Worm (Caenorhabditis elegans) whole organism, L3 larva: ENCODE results near the gene clec-119.

ENCODE experiments used
- R02D3.7 ChIP-seq: fragments of 150-350 bp; optimal IDR thresholded peaks from 2 replicates; lab custom pipeline; 2014; ENCODE audit warnings: missing biosample characterization, missing genetic modification characterization
- ZK546.5 ChIP-seq: sonication (generic microtip); optimal IDR thresholded peaks from 2 replicates; lab custom pipeline; 2017; ENCODE audit warnings: missing biosample characterization, missing genetic modification characterization
- aly-2 ChIP-seq: fragments of 150-350 bp; optimal IDR thresholded peaks from 2 replicates; lab custom pipeline; 2014; ENCODE audit warnings: missing biosample characterization, missing genetic modification characterization
- ama-1 ChIP-seq: fragments of 150-350 bp; optimal IDR thresholded peaks from 2 replicates; lab custom pipeline; 2018
- ceh-16 ChIP-seq: sonication (generic microtip); optimal IDR thresholded peaks from 2 replicates; lab custom pipeline; 2017; ENCODE audit warnings: missing biosample characterization, missing genetic modification characterization
- ceh-28 ChIP-seq: fragments of 150-350 bp; optimal IDR thresholded peaks from 2 replicates; lab custom pipeline; 2014; ENCODE audit warnings: missing biosample characterization, missing genetic modification reagents, missing genetic modification characterization
- daf-12 ChIP-seq: fragments of 150-350 bp; optimal IDR thresholded peaks from 2 replicates; lab custom pipeline; 2014; ENCODE audit warnings: missing biosample characterization, missing genetic modification reagents, missing genetic modification characterization
- egl-27 ChIP-seq: sonication (generic microtip); optimal IDR thresholded peaks from 4 replicates; lab custom pipeline; 2017; ENCODE audit warnings: missing biosample characterization, missing genetic modification reagents, missing genetic modification characterization
- egl-5 ChIP-seq: fragments of 150-350 bp; optimal IDR thresholded peaks from 2 replicates; lab custom pipeline; 2017; ENCODE audit warnings: missing biosample characterization, missing genetic modification reagents, missing genetic modification characterization, inconsistent platforms
- elt-1 ChIP-seq: fragments of 150-350 bp; optimal IDR thresholded peaks from 2 replicates; lab custom pipeline; 2014; ENCODE audit warnings: missing biosample characterization, missing genetic modification characterization
- elt-3 ChIP-seq, 3 experiments: fragments of 150-350 bp in 1 of 3; sonication (generic microtip) in 2 of 3; optimal IDR thresholded peaks; 2 replicates in 2 of 3; 4 replicates in 1 of 3; lab custom pipeline; 2014 to 2017; ENCODE audit warnings: missing biosample characterization in 3 of 3, missing genetic modification characterization in 3 of 3
- hmg-11 ChIP-seq: sonication (generic microtip); optimal IDR thresholded peaks from 2 replicates; lab custom pipeline; 2016; ENCODE audit warnings: missing genetic modification characterization, missing compliant biosample characterization
- jun-1 ChIP-seq: fragments of 150-350 bp; optimal IDR thresholded peaks from 2 replicates; lab custom pipeline; 2014; ENCODE audit warnings: missing biosample characterization, missing genetic modification reagents, missing genetic modification characterization
- lin-15B ChIP-seq: fragments of 150-350 bp; optimal IDR thresholded peaks from 2 replicates; lab custom pipeline; 2014; ENCODE audit warnings: missing biosample characterization, missing genetic modification characterization
- lin-39 ChIP-seq: fragments of 150-350 bp; optimal IDR thresholded peaks from 2 replicates; lab custom pipeline; 2018; ENCODE audit warnings: missing biosample characterization, missing genetic modification reagents, missing genetic modification characterization
- lsy-12 ChIP-seq: sonication (generic microtip); optimal IDR thresholded peaks from 2 replicates; lab custom pipeline; 2016; ENCODE audit warnings: mild to moderate bottlenecking, missing genetic modification characterization, missing compliant biosample characterization
- mml-1 ChIP-seq: fragments of 150-350 bp; sonication (generic microtip); optimal IDR thresholded peaks from 3 replicates; lab custom pipeline; 2014; ENCODE audit warnings: missing biosample characterization, missing genetic modification characterization
- nfya-1 ChIP-seq: sonication (generic microtip); optimal IDR thresholded peaks from 2 replicates; lab custom pipeline; 2017; ENCODE audit warnings: missing genetic modification characterization, mild to moderate bottlenecking, missing compliant biosample characterization, antibody characterized with exemption, moderate library complexity; ENCODE audit not compliant: insufficient read depth
- nhr-12 ChIP-seq: fragments of 150-350 bp; optimal IDR thresholded peaks from 2 replicates; lab custom pipeline; 2014; ENCODE audit warnings: missing biosample characterization, missing genetic modification characterization
- nhr-23 ChIP-seq: fragments of 150-350 bp; optimal IDR thresholded peaks from 2 replicates; lab custom pipeline; 2014; ENCODE audit warnings: missing biosample characterization, missing genetic modification reagents, missing genetic modification characterization
- nhr-25 ChIP-seq: sonication (generic microtip); optimal IDR thresholded peaks from 2 replicates; lab custom pipeline; 2017; ENCODE audit warnings: missing biosample characterization, missing genetic modification characterization
- nhr-43 ChIP-seq: sonication (generic microtip); optimal IDR thresholded peaks from 2 replicates; lab custom pipeline; 2016; ENCODE audit warnings: mild to moderate bottlenecking, missing genetic modification characterization, missing compliant biosample characterization; ENCODE audit not compliant: poor library complexity, severe bottlenecking
- nhr-67 ChIP-seq: fragments of 150-350 bp; optimal IDR thresholded peaks from 2 replicates; lab custom pipeline; 2014; ENCODE audit warnings: missing biosample characterization, missing genetic modification characterization
- nhr-76 ChIP-seq: fragments of 150-350 bp; sonication (generic microtip); optimal IDR thresholded peaks from 5 replicates; lab custom pipeline; 2014; ENCODE audit warnings: missing biosample characterization, missing genetic modification characterization
- pha-4 ChIP-seq: fragments of 150-350 bp; optimal IDR thresholded peaks from 2 replicates; lab custom pipeline; 2014; ENCODE audit warnings: missing biosample characterization, missing genetic modification reagents, missing genetic modification characterization
- pqm-1 ChIP-seq: fragments of 150-350 bp; optimal IDR thresholded peaks from 2 replicates; lab custom pipeline; 2017; ENCODE audit warnings: missing biosample characterization, missing genetic modification characterization, inconsistent platforms
- sea-2 ChIP-seq: fragments of 150-350 bp; sonication (generic microtip); optimal IDR thresholded peaks from 4 replicates; lab custom pipeline; 2014; ENCODE audit warnings: missing biosample characterization, missing genetic modification reagents, missing genetic modification characterization
- snpc-4 ChIP-seq: fragments of 150-350 bp; optimal IDR thresholded peaks from 2 replicates; lab custom pipeline; 2014; ENCODE audit warnings: missing biosample characterization, missing genetic modification characterization
- unc-62 ChIP-seq: fragments of 150-350 bp; sonication (generic microtip); optimal IDR thresholded peaks from 4 replicates; lab custom pipeline; 2014; ENCODE audit warnings: missing biosample characterization, missing genetic modification reagents, missing genetic modification characterization

Gene clec-119

ce11 chrII:1240436-1240835 is 15.3 kb upstream of the clec-119 start:
- TF ChIP-seq nhr-43: peak; percentile 62
- peak in 1 of 3 experiments; percentile 70 for TF ChIP-seq elt-3 (tag; optimal IDR thresholded peaks at IDR 0.05; lab: Kevin White, UChicago)
- TF ChIP-seq ceh-16 (tag; lab: Kevin White, UChicago): no peak
- peak; percentile 13 for TF ChIP-seq lsy-12 (tag; lab: Kevin White, UChicago)
- no peak for TF ChIP-seq egl-5 (tag; lab: Kevin White, UChicago)
- peak; percentile 55 for TF ChIP-seq elt-1 (tag; lab: Kevin White, UChicago)
- TF ChIP-seq nhr-25 (tag; lab: Kevin White, UChicago): peak; percentile 32
- TF ChIP-seq nfya-1 (tag; lab: Kevin White, UChicago): peak; percentile 4

ce11 chrII:1241176-1241730 is 14.5 kb upstream of the clec-119 start:
- no peak for TF ChIP-seq ama-1 (lab: Kevin White, UChicago)
- no peak for TF ChIP-seq ZK546.5 (tag; lab: Kevin White, UChicago)
- no peak for TF ChIP-seq pqm-1 (tag; lab: Kevin White, UChicago)
- TF ChIP-seq nhr-12 (tag; lab: Kevin White, UChicago): no peak
- no peak for TF ChIP-seq nfya-1 (tag; lab: Kevin White, UChicago)
- peak; percentile 13 for TF ChIP-seq lsy-12 (tag; lab: Kevin White, UChicago)
- TF ChIP-seq ceh-28 (tag; lab: Kevin White, UChicago): no peak
- TF ChIP-seq mml-1 (tag; lab: Kevin White, UChicago): no peak
- no peak for TF ChIP-seq nhr-25 (tag; lab: Kevin White, UChicago)
- TF ChIP-seq nhr-76: no peak
- no peak for TF ChIP-seq aly-2 (tag; lab: Kevin White, UChicago)
- peak; percentile 66 for TF ChIP-seq nhr-43

DNA sequence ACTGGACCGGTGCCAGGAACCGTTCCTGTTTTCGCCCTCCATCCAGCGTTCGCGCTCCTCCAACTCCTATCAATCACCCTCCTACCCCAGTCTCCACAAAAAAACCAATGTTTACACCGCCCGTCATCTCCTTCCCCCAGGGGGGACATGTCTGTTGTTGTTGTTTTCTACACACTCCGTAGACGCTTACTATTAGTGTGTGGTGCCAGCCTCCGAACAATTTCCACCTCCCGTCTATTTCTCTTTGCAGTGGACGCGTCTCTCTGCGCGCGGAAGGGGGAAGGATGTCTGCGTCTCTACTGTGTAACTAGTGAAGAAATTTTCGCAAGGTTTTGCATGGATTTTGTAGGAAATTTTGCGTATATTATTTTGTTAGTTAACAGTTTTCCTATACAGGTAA is 13.3 kb upstream of the clec-119 start:
- TF ChIP-seq nhr-67 (tag; lab: Kevin White, UChicago): no peak
- no peak for TF ChIP-seq aly-2 (tag; lab: Kevin White, UChicago)
- peak; percentile 6 for TF ChIP-seq elt-1 (tag; lab: Kevin White, UChicago)
- no peak for TF ChIP-seq unc-62 (GFP tag; lab: Kevin White, UChicago)
- peak; percentile 42 for TF ChIP-seq sea-2 (GFP tag; lab: Kevin White, UChicago)
- TF ChIP-seq lin-39 (tag; lab: Kevin White, UChicago): peak; percentile 82
- TF ChIP-seq ceh-28 (tag; lab: Kevin White, UChicago): peak; percentile 46
- peak; percentile 15 for TF ChIP-seq nhr-43
- TF ChIP-seq pha-4 (tag; lab: Kevin White, UChicago): peak; percentile 73
- peak; percentile 28 for TF ChIP-seq snpc-4 (tag; lab: Kevin White, UChicago)
- TF ChIP-seq egl-27: no peak
- no peak for TF ChIP-seq lin-15B (tag; lab: Kevin White, UChicago)
- peak; percentile 67 for TF ChIP-seq nfya-1 (tag; lab: Kevin White, UChicago)
- peak; percentile 42 for TF ChIP-seq egl-5 (tag; lab: Kevin White, UChicago)
- TF ChIP-seq lsy-12 (tag; lab: Kevin White, UChicago): peak; percentile 83
- TF ChIP-seq hmg-11 (tag; lab: Kevin White, UChicago): peak; percentile 49
- peak; percentile 28 for TF ChIP-seq nhr-23 (tag; lab: Kevin White, UChicago)
- no peak for TF ChIP-seq daf-12 (tag; lab: Kevin White, UChicago)
- TF ChIP-seq, all 47 proteins: peak for 12

- TF ChIP-seq hmg-11 (tag; lab: Kevin White, UChicago): no peak
- TF ChIP-seq nhr-23 (tag; lab: Kevin White, UChicago): peak; percentile 32
- peak; percentile 77 for TF ChIP-seq lsy-12 (tag; lab: Kevin White, UChicago)
- TF ChIP-seq jun-1 (tag; lab: Kevin White, UChicago): no peak
- peak; percentile 55 for TF ChIP-seq ama-1 (lab: Kevin White, UChicago)
- TF ChIP-seq nhr-43: peak; percentile 42
- TF ChIP-seq nhr-25 (tag; lab: Kevin White, UChicago): peak; percentile 54
These were observed 11.2 kb upstream of the clec-119 start for ce11 chrII:1244420-1244959.

DNA sequence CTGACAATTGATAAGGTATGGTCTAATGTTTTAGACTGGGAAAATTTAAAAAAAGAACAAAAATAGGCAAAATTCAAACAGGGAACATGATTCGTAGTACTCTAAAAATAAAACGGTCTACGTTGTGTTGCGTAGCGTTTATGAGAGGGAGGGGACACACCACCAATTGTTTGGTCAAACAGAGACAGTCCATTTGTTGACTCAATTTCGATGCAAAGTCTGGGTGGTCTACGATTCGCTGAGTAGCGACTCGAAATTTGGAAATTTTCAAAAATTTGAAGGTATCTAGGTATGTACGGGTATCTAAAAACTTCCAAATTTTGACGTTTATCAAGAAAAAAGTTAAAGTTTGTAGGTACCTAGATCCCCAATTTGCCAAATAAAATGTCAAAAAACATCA is 10.0 kb upstream of the clec-119 start:
- TF ChIP-seq R02D3.7 (no peak), pha-4 (tag; lab: Kevin White, UChicago) (peak; percentile 61)
